Worm (Caenorhabditis elegans) whole organism, L4 larva: ENCODE data around the gene deb-1.

Experiments used
- F10B5.3 ChIP-seq: sonication (generic microtip); optimal IDR thresholded peaks from 2 replicates; lab custom pipeline; 2016; ENCODE audit warnings: mild to moderate bottlenecking, missing genetic modification characterization, missing compliant biosample characterization
- F26F4.8 ChIP-seq: fragments of 200-800 bp; sonication (Bioruptor generic); conservative IDR thresholded peaks from 2 replicates; pipeline ENCODE4 v1.3.6; 2022; ENCODE audit warnings: missing genetic modification characterization, missing compliant biosample characterization
- F37D6.2 ChIP-seq: sonication (generic microtip); optimal IDR thresholded peaks from 2 replicates; lab custom pipeline; 2016; ENCODE audit warnings: mild to moderate bottlenecking, missing genetic modification characterization, missing compliant biosample characterization
- Y75B8A.6 ChIP-seq: fragments of 200-800 bp; sonication (Bioruptor generic); IDR thresholded peaks from 2 replicates; pipeline ENCODE4 v1.3.6; 2022; ENCODE audit warnings: missing genetic modification reagents, missing genetic modification characterization, missing compliant biosample characterization
- ZK546.5 ChIP-seq, 2 experiments: sonication (generic microtip); optimal IDR thresholded peaks; 2 replicates each; lab custom pipeline; 2017; ENCODE audit warnings: missing biosample characterization in 2 of 2, missing genetic modification characterization in 2 of 2
- aha-1 ChIP-seq: fragments of 150-350 bp; peaks from one replicate; lab custom pipeline; 2014; ENCODE audit warnings: missing biosample characterization, missing genetic modification characterization
- aly-2 ChIP-seq: sonication (generic microtip); optimal IDR thresholded peaks from 2 replicates; lab custom pipeline; 2018; ENCODE audit warnings: missing biosample characterization, missing genetic modification characterization
- ama-1 ChIP-seq: fragments of 150-350 bp; optimal IDR thresholded peaks from 2 replicates; lab custom pipeline; 2014; ENCODE audit warnings: inconsistent platforms, mixed read lengths
- arid-1 ChIP-seq: fragments of 200-800 bp; sonication (Bioruptor generic); conservative IDR thresholded peaks from 2 replicates; pipeline ENCODE4 v1.3.6; 2022; ENCODE audit warnings: missing genetic modification reagents, missing genetic modification characterization, missing compliant biosample characterization
- attf-4 ChIP-seq: sonication (generic microtip); optimal IDR thresholded peaks from 3 replicates; lab custom pipeline; 2017; ENCODE audit warnings: missing biosample characterization, missing genetic modification characterization
- ceh-28 ChIP-seq: fragments of 150-350 bp; optimal IDR thresholded peaks from 2 replicates; lab custom pipeline; 2014; ENCODE audit warnings: missing biosample characterization, missing genetic modification reagents, missing genetic modification characterization
- ceh-32 ChIP-seq: sonication (generic microtip); optimal IDR thresholded peaks from 2 replicates; lab custom pipeline; 2016; ENCODE audit warnings: mild to moderate bottlenecking, missing genetic modification characterization, missing compliant biosample characterization; ENCODE audit not compliant: poor library complexity
- ces-1 ChIP-seq: fragments of 150-350 bp; sonication (generic microtip); optimal IDR thresholded peaks from 4 replicates; lab custom pipeline; 2014; ENCODE audit warnings: missing biosample characterization, missing genetic modification reagents, missing genetic modification characterization
- ctbp-1 ChIP-seq: fragments of 200-800 bp; sonication (Bioruptor generic); IDR thresholded peaks from 2 replicates; pipeline ENCODE4 v1.3.6; 2022; ENCODE audit warnings: missing genetic modification reagents, missing genetic modification characterization, missing compliant biosample characterization
- daf-16 ChIP-seq, 3 experiments: sonication (generic microtip); optimal IDR thresholded peaks; 2 replicates each; lab custom pipeline; 2016 to 2017; ENCODE audit warnings: missing genetic modification characterization in 3 of 3, missing genetic modification reagents in 3 of 3, mild to moderate bottlenecking in 2 of 3, missing compliant biosample characterization in 2 of 3, missing biosample characterization in 1 of 3, moderate library complexity in 1 of 3
- daf-19 ChIP-seq: fragments of 200-800 bp; sonication (Bioruptor generic); conservative IDR thresholded peaks from 2 replicates; pipeline ENCODE4 v1.3.6; 2022; ENCODE audit warnings: missing genetic modification characterization, missing compliant biosample characterization
- daf-8 ChIP-seq: fragments of 200-800 bp; sonication (Bioruptor generic); IDR thresholded peaks from 2 replicates; pipeline ENCODE4 v1.3.6; 2022; ENCODE audit warnings: missing genetic modification characterization, missing compliant biosample characterization
- dmd-6 ChIP-seq: fragments of 200-800 bp; sonication (Bioruptor generic); IDR thresholded peaks from 2 replicates; pipeline ENCODE4 v1.3.6; 2022; ENCODE audit warnings: missing genetic modification reagents, missing genetic modification characterization, missing compliant biosample characterization
- hlh-30 ChIP-seq: sonication (generic microtip); optimal IDR thresholded peaks from 2 replicates; lab custom pipeline; 2017; ENCODE audit warnings: antibody characterized with exemption, mild to moderate bottlenecking, missing genetic modification characterization, missing compliant biosample characterization; ENCODE audit not compliant: insufficient read depth
- jun-1 ChIP-seq: fragments of 150-350 bp; optimal IDR thresholded peaks from 2 replicates; lab custom pipeline; 2014; ENCODE audit warnings: missing biosample characterization, missing genetic modification reagents, missing genetic modification characterization
- lim-7 ChIP-seq: fragments of 200-800 bp; sonication (Bioruptor generic); IDR thresholded peaks from 2 replicates; pipeline ENCODE4 v1.3.6; 2022; ENCODE audit warnings: missing genetic modification characterization, missing compliant biosample characterization
- lin-29 ChIP-seq: fragments of 200-800 bp; sonication (Bioruptor generic); IDR thresholded peaks from 2 replicates; pipeline ENCODE4 v1.3.6; 2022; ENCODE audit warnings: missing genetic modification reagents, missing genetic modification characterization, missing compliant biosample characterization
- lir-3 ChIP-seq: sonication (generic microtip); optimal IDR thresholded peaks from 2 replicates; lab custom pipeline; 2016; ENCODE audit warnings: mild to moderate bottlenecking, missing genetic modification characterization, missing compliant biosample characterization
- madf-5 ChIP-seq, 2 experiments: fragments of 200-800 bp; sonication (Bioruptor generic); IDR thresholded peaks; 2 replicates each; pipeline ENCODE4 v1.3.6; 2022; ENCODE audit warnings: missing compliant biosample characterization in 2 of 2, missing genetic modification characterization in 2 of 2
- madf-9 ChIP-seq: fragments of 200-800 bp; sonication (Bioruptor generic); conservative IDR thresholded peaks from 2 replicates; pipeline ENCODE4 v1.3.6; 2022; ENCODE audit warnings: missing genetic modification reagents, missing genetic modification characterization, missing compliant biosample characterization
- mdt-29 ChIP-seq: fragments of 200-800 bp; sonication (Bioruptor generic); IDR thresholded peaks from 2 replicates; pipeline ENCODE4 v1.3.6; 2022; ENCODE audit warnings: missing genetic modification reagents, missing genetic modification characterization, missing compliant biosample characterization
- mep-1 ChIP-seq: fragments of 150-350 bp; sonication (generic microtip); optimal IDR thresholded peaks from 3 replicates; lab custom pipeline; 2014; ENCODE audit warnings: missing biosample characterization, missing genetic modification characterization
- nhr-11 ChIP-seq: fragments of 150-350 bp; optimal IDR thresholded peaks from 2 replicates; lab custom pipeline; 2014; ENCODE audit warnings: missing biosample characterization, missing genetic modification characterization
- nhr-237 ChIP-seq: sonication (generic microtip); optimal IDR thresholded peaks from 2 replicates; lab custom pipeline; 2017; ENCODE audit warnings: missing biosample characterization, missing genetic modification characterization
- nhr-42 ChIP-seq: fragments of 200-800 bp; sonication (Bioruptor generic); IDR thresholded peaks from 2 replicates; pipeline ENCODE4 v1.3.6; 2022; ENCODE audit warnings: missing genetic modification characterization, missing compliant biosample characterization
- nhr-77 ChIP-seq: fragments of 150-350 bp; optimal IDR thresholded peaks from 2 replicates; lab custom pipeline; 2014; ENCODE audit warnings: missing biosample characterization, missing genetic modification characterization
- pha-4 ChIP-seq, 2 experiments: fragments of 150-350 bp in 1 of 2; fragments of 200-800 bp in 1 of 2; sonication (Bioruptor generic) in 1 of 2; IDR thresholded peaks in 1 of 2; optimal IDR thresholded peaks in 1 of 2; 2 replicates each; pipeline versions ENCODE4 v1.3.6 to Lab custom; 2014 to 2022; ENCODE audit warnings: missing genetic modification characterization in 2 of 2, missing genetic modification reagents in 2 of 2, missing biosample characterization in 1 of 2, missing compliant biosample characterization in 1 of 2
- php-3 ChIP-seq: fragments of 200-800 bp; sonication (Bioruptor generic); IDR thresholded peaks from 2 replicates; pipeline ENCODE4 v1.3.6; 2022; ENCODE audit warnings: missing genetic modification reagents, missing genetic modification characterization, missing compliant biosample characterization
- skn-1 ChIP-seq: fragments of 150-350 bp; optimal IDR thresholded peaks from 2 replicates; lab custom pipeline; 2014; ENCODE audit warnings: missing biosample characterization, missing genetic modification characterization
- snpc-1.2 ChIP-seq: fragments of 200-800 bp; sonication (Bioruptor generic); IDR thresholded peaks from 2 replicates; pipeline ENCODE4 v1.3.6; 2022; ENCODE audit warnings: missing genetic modification reagents, missing genetic modification characterization, missing compliant biosample characterization
- unc-130 ChIP-seq: sonication (generic microtip); optimal IDR thresholded peaks from 2 replicates; lab custom pipeline; 2016; ENCODE audit warnings: missing genetic modification reagents, missing genetic modification characterization, missing compliant biosample characterization
- unc-39 ChIP-seq: sonication (generic microtip); optimal IDR thresholded peaks from 2 replicates; lab custom pipeline; 2017; ENCODE audit warnings: missing biosample characterization, missing genetic modification characterization
- unc-62 ChIP-seq, 3 experiments: fragments of 150-350 bp in 1 of 3; sonication (generic microtip); optimal IDR thresholded peaks in 2 of 3; peaks in 1 of 3; 1 replicate in 1 of 3; 2 replicates in 2 of 3; lab custom pipeline; 2014 to 2017; ENCODE audit warnings: missing biosample characterization in 3 of 3, missing genetic modification characterization in 3 of 3, missing genetic modification reagents in 3 of 3, missing genotype in 1 of 3
- zip-2 ChIP-seq: fragments of 150-350 bp; optimal IDR thresholded peaks from 2 replicates; lab custom pipeline; 2014; ENCODE audit warnings: missing biosample characterization, missing genetic modification characterization
- ztf-7 ChIP-seq: fragments of 150-350 bp; optimal IDR thresholded peaks from 2 replicates; lab custom pipeline; 2014; ENCODE audit warnings: missing biosample characterization, missing genetic modification characterization

deb-1 gene

ce11 chrIV:7065022-7065421 is 29.0 kb downstream of the deb-1 start, which contains the start of gene Y43B11AL.1:
Gene Y43B11AL.1 (plus strand): TSS chrIV:7065322.
- TF ChIP-seq skn-1 (tag; lab: Kevin White, UChicago) = no peak
- TF ChIP-seq lir-3 = no peak
- no peak for TF ChIP-seq ZK546.5 (tag; optimal IDR thresholded peaks at IDR 0.05; lab: Kevin White, UChicago)
- TF ChIP-seq ceh-28 (tag; lab: Kevin White, UChicago) = no peak
- no peak for TF ChIP-seq daf-16 (GFP tag; optimal IDR thresholded peaks at IDR 0.05; lab: Kevin White, UChicago)
- TF ChIP-seq daf-16 (tag; optimal IDR thresholded peaks at IDR 0.05; lab: Kevin White, UChicago) = no peak
- TF ChIP-seq pha-4 (GFP tag; IDR thresholded peaks at IDR 0.05; lab: Robert Waterston, UW) = no peak
- TF ChIP-seq pha-4 (tag; optimal IDR thresholded peaks at IDR 0.05; lab: Kevin White, UChicago) = no peak
- TF ChIP-seq nhr-11 (tag; lab: Kevin White, UChicago) = no peak
- TF ChIP-seq F26F4.8 (GFP tag; lab: Robert Waterston, UW) = no peak
- no peak for TF ChIP-seq lim-7 (GFP tag; lab: Robert Waterston, UW)
- TF ChIP-seq aha-1 (tag; lab: Kevin White, UChicago) = no peak
- no peak for TF ChIP-seq unc-39
- TF ChIP-seq jun-1 (tag; lab: Kevin White, UChicago) = no peak
- TF ChIP-seq aly-2 = no peak

ce11 chrIV:7062697-7063096 is 31.4 kb downstream of the deb-1 start:
- TF ChIP-seq nhr-42 (GFP tag; lab: Robert Waterston, UW) (no peak), aha-1 (tag; lab: Kevin White, UChicago) (peak; percentile 90)

ce11 chrIV:7057677-7058076 is 36.4 kb downstream of the deb-1 start, which contains the start of gene srx-50:
Gene srx-50 (plus strand): TSS chrIV:7057977.
- no peak for TF ChIP-seq lin-29 (GFP tag; lab: Robert Waterston, UW)
- TF ChIP-seq nhr-237 (tag; lab: Kevin White, UChicago) = no peak
- TF ChIP-seq madf-5 (GFP tag; IDR thresholded peaks at IDR 0.05; lab: Robert Waterston, UW) = no peak
- TF ChIP-seq unc-39 = no peak
- no peak for TF ChIP-seq mep-1

- TF ChIP-seq ces-1 (GFP tag; lab: Kevin White, UChicago) (no peak), madf-9 (GFP tag; lab: Robert Waterston, UW) (no peak), php-3 (no peak), lir-3 (no peak), unc-62 (GFP tag; optimal IDR thresholded peaks at IDR 0.05 in 1 of 2; lab: Kevin White, UChicago) (no peak), unc-62 (tag; optimal IDR thresholded peaks at IDR 0.05; lab: Kevin White, UChicago) (no peak), dmd-6 (GFP tag; lab: Robert Waterston, UW) (no peak), pha-4 (GFP tag; IDR thresholded peaks at IDR 0.05; lab: Robert Waterston, UW) (no peak), pha-4 (tag; optimal IDR thresholded peaks at IDR 0.05; lab: Kevin White, UChicago) (no peak), zip-2 (tag; lab: Kevin White, UChicago) (no peak), nhr-77 (tag; lab: Kevin White, UChicago) (no peak), lim-7 (GFP tag; lab: Robert Waterston, UW) (no peak), attf-4 (tag; lab: Kevin White, UChicago) (no peak), arid-1 (no peak), ZK546.5 (tag; optimal IDR thresholded peaks at IDR 0.05; lab: Kevin White, UChicago) (no peak), F37D6.2 (tag; lab: Kevin White, UChicago) (no peak), daf-16 (GFP tag; optimal IDR thresholded peaks at IDR 0.05; lab: Kevin White, UChicago) (no peak), daf-16 (tag; optimal IDR thresholded peaks at IDR 0.05; lab: Kevin White, UChicago) (no peak), nhr-11 (tag; lab: Kevin White, UChicago) (no peak)
- TF ChIP-seq, all 104 proteins: peak for 0
Measured at ce11 chrIV:7052135-7052534, 41.9 kb downstream of the deb-1 start.

ce11 chrIV:7051515-7051914 is 42.6 kb downstream of the deb-1 start:
- TF ChIP-seq unc-62 (GFP tag; optimal IDR thresholded peaks at IDR 0.05 in 1 of 2; lab: Kevin White, UChicago) (no peak), unc-62 (tag; optimal IDR thresholded peaks at IDR 0.05; lab: Kevin White, UChicago) (no peak), madf-9 (GFP tag; lab: Robert Waterston, UW) (no peak), daf-19 (GFP tag; lab: Robert Waterston, UW) (no peak), F10B5.3 (tag; lab: Kevin White, UChicago) (no peak), unc-130 (no peak), snpc-1.2 (GFP tag; lab: Robert Waterston, UW) (no peak), ama-1 (peak; percentile 30), mdt-29 (GFP tag; lab: Robert Waterston, UW) (0 out of 2 replicates have a peak, but pooled peaks have one; percentile 14), aha-1 (tag; lab: Kevin White, UChicago) (peak; percentile 52), ctbp-1 (GFP tag; lab: Robert Waterston, UW) (no peak), ztf-7 (no peak), hlh-30 (tag; lab: Kevin White, UChicago) (no peak), ceh-32 (tag; lab: Kevin White, UChicago) (no peak), daf-8 (no peak), lin-29 (GFP tag; lab: Robert Waterston, UW) (no peak), aly-2 (no peak), Y75B8A.6 (GFP tag; lab: Robert Waterston, UW) (no peak)
